Worm (Caenorhabditis elegans): ENCODE data around the gene Y73B6BL.47.

Gene Y73B6BL.47

ce11 chrIV:6336748-6337147 lies 25.0 kb upstream of the Y73B6BL.47 start (continued):
- peak; percentile 51 for TF ChIP-seq tbx-2 (tag; optimal IDR thresholded peaks at IDR 0.05)
- no peak for TF ChIP-seq zip-5 (tag; optimal IDR thresholded peaks at IDR 0.05)
- TF ChIP-seq pha-4 (tag; optimal IDR thresholded peaks at IDR 0.05): no peak
- no peak for TF ChIP-seq eyg-1 (tag; optimal IDR thresholded peaks at IDR 0.05)
- TF ChIP-seq madf-2 (tag; optimal IDR thresholded peaks at IDR 0.05): no peak
- TF ChIP-seq ceh-9 (tag; optimal IDR thresholded peaks at IDR 0.05): no peak
- no peak for TF ChIP-seq F13H6.1 (tag; optimal IDR thresholded peaks at IDR 0.05)
- TF ChIP-seq T23F11.4 (GFP tag; optimal IDR thresholded peaks at IDR 0.05): no peak
- TF ChIP-seq pros-1 (tag; optimal IDR thresholded peaks at IDR 0.05): peak; percentile 38
- no peak for TF ChIP-seq pha-2 (tag; optimal IDR thresholded peaks at IDR 0.05)
- TF ChIP-seq K02D7.2 (tag; optimal IDR thresholded peaks at IDR 0.05): no peak
- TF ChIP-seq ets-4 (tag; optimal IDR thresholded peaks at IDR 0.05): no peak
- no peak for TF ChIP-seq ttx-3 (tag; optimal IDR thresholded peaks at IDR 0.05)
- TF ChIP-seq gmeb-2 (tag; optimal IDR thresholded peaks at IDR 0.05): no peak
- no peak for TF ChIP-seq lim-6 (tag; optimal IDR thresholded peaks at IDR 0.05)
- TF ChIP-seq lin-11 (tag; optimal IDR thresholded peaks at IDR 0.05): no peak

ce11 chrIV:6337353-6337752 lies 24.4 kb upstream of the Y73B6BL.47 start, which contains the start of gene ipla-6:
Gene ipla-6, plus strand, starts transcription at chrIV:6337653.
- TF ChIP-seq sdc-2 (tag; optimal IDR thresholded peaks at IDR 0.05) (no peak), fkh-6 (tag; optimal IDR thresholded peaks at IDR 0.05) (no peak), ref-2 (tag; optimal IDR thresholded peaks at IDR 0.05) (no peak), pax-1 (tag; optimal IDR thresholded peaks at IDR 0.05) (no peak), ahr-1 (tag; optimal IDR thresholded peaks at IDR 0.05) (no peak), ttx-3 (tag; optimal IDR thresholded peaks at IDR 0.05) (no peak), lin-11 (tag; optimal IDR thresholded peaks at IDR 0.05) (no peak), unc-55 (GFP tag; optimal IDR thresholded peaks at IDR 0.05) (no peak), rnt-1 (tag; optimal IDR thresholded peaks at IDR 0.05) (no peak), che-1 (tag; optimal IDR thresholded peaks at IDR 0.05) (no peak), lim-6 (tag; optimal IDR thresholded peaks at IDR 0.05) (no peak), pqm-1 (tag; optimal IDR thresholded peaks at IDR 0.05) (no peak), T23F11.4 (GFP tag; optimal IDR thresholded peaks at IDR 0.05) (no peak), elt-4 (tag; optimal IDR thresholded peaks at IDR 0.05) (no peak), ceh-22 (tag; optimal IDR thresholded peaks at IDR 0.05) (no peak), C08G9.2 (tag; optimal IDR thresholded peaks at IDR 0.05) (no peak), F13H6.1 (tag; optimal IDR thresholded peaks at IDR 0.05) (no peak), odd-2 (tag; optimal IDR thresholded peaks at IDR 0.05) (no peak), sox-4 (tag; optimal IDR thresholded peaks at IDR 0.05) (no peak)

DNA sequence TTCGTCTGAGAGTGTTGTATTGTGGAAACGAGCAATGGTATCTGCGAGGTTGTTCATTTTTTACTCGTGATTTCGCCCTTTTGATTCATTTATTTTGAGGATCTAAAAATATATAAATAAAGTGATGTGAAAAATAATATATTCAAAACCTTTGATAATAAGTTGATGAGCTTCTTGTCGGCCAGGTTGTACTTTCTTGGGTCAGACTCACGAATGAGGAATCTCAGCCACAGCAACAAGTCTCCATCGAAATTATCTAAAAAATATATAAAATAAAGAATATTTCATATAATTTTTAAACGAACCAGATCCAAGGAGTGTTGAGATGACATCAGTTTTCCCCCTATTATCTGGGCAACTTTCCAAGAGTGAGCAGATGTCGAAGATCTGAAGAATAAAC lies 19.3 kb upstream of the Y73B6BL.47 start, which contains the start of gene Y73B6BL.288:
Y73B6BL.288 (minus strand) TSS at position 101 of the 400 bp plus-strand sequence.
- TF ChIP-seq unc-42 (tag; optimal IDR thresholded peaks at IDR 0.05): no peak
- no peak for TF ChIP-seq npax-4 (tag; optimal IDR thresholded peaks at IDR 0.05)
- no peak for TF ChIP-seq ceh-6 (GFP tag; optimal IDR thresholded peaks at IDR 0.05)

DNA sequence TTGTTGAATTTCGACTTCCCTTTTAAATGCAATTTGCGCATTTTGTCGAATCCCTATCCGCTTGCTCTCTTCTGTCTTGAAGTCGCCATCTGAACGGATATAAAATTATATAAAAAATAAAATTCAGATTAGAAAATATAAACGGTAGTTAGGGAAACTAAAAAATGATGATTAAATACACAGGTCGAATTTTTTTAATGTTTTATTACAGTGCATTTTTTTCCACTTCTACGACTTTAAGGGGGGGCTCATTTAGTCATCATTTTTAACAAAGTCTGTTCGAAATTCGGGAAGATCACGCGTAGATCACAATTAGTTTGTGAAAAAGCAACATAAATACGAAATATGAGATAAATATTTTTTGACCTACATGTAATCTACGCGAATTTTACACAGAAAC lies 18.9 kb upstream of the Y73B6BL.47 start, which contains the start of gene Y73B6BL.14:
Y73B6BL.14 (minus strand) TSS at position 101 of the 400 bp plus-strand sequence.
- TF ChIP-seq hlh-15 (tag; optimal IDR thresholded peaks at IDR 0.05): no peak
- no peak for TF ChIP-seq F13H6.1 (tag; optimal IDR thresholded peaks at IDR 0.05)
- TF ChIP-seq nfya-1 (tag; optimal IDR thresholded peaks at IDR 0.05): no peak
- no peak for TF ChIP-seq ceh-2 (tag; optimal IDR thresholded peaks at IDR 0.05)
- no peak for TF ChIP-seq pros-1 (tag; optimal IDR thresholded peaks at IDR 0.05)
- no peak for TF ChIP-seq pha-2 (tag; optimal IDR thresholded peaks at IDR 0.05)
- TF ChIP-seq ceh-31 (tag; optimal IDR thresholded peaks at IDR 0.05): no peak
- no peak for TF ChIP-seq ceh-22 (tag; optimal IDR thresholded peaks at IDR 0.05)
- no peak for TF ChIP-seq tbx-7 (tag; optimal IDR thresholded peaks at IDR 0.05)
- TF ChIP-seq pqm-1 (tag; optimal IDR thresholded peaks at IDR 0.05): no peak
- TF ChIP-seq fkh-10 (GFP tag; optimal IDR thresholded peaks at IDR 0.05): no peak
- no peak for TF ChIP-seq ceh-19 (GFP tag; optimal IDR thresholded peaks at IDR 0.05)

All from whole organism, late embryonic.